Worm (Caenorhabditis elegans): ENCODE results near the gene C05C8.8.

DNA sequence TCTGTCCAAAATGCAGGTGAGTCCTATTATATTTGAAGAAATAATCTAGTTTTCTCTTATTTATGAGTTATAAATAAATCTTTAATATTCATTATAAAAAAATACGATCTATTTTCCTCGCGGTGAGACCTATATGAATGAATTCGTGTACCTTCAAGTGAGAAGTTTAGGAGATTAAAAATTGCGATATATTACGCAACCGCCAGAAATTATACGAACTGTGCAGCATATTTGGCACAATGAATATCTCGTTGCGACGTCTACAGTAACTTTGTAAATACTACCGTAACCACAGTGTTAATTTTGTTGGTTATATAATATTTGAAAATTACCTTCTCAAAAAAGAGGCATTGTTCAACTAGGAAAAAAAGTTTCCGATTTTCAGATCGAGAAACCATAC lies 30.6 kb downstream of the C05C8.8 start:
- TF ChIP-seq him-1 (tag; optimal IDR thresholded peaks at IDR 0.05), result no peak
- TF ChIP-seq W03F9.2 (tag; optimal IDR thresholded peaks at IDR 0.05), result no peak
